Worm (Caenorhabditis elegans): ENCODE results near the gene mrck-1.

mrck-1 gene

DNA sequence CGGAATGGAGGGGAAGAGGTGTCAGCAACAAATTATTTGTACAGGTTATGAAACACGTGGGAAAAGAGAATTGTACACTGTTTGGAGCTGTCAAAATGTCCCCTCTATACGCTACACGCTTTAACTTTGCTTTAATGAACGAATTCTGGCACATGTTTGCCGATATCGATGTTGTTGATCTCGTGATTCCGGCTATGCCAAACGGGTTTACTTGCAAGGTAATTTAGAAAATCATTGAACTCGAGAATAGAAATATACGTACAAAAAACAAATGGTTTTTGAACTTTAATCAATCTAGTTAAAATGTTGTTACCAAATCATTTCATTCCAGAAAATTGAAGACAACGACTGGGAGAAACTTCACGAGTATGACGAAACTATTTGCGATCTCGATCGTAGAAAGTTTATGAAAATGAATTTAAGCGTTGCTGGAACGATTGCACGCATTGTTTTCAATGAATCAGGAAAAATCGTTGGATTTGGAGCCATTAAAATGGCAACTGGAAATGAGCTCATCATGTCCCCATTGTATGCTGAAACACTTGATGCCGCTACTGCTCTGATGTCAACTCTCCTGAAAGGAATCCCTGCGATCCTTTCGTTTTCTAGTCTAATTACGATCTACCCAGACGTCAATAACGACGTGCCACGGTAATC lies 10.2 kb upstream of the mrck-1 start:
- TF ChIP-seq flh-1 (GFP tag; optimal IDR thresholded peaks at IDR 0.05) (no peak), ceh-43 (GFP tag; optimal IDR thresholded peaks at IDR 0.05) (no peak), zip-8 (tag; optimal IDR thresholded peaks at IDR 0.05) (no peak), unc-120 (tag; optimal IDR thresholded peaks at IDR 0.05; ENCODE audit: poor library complexity, severe bottlenecking) (no peak), lin-32 (GFP tag; optimal IDR thresholded peaks at IDR 0.05) (no peak), mep-1 (tag; optimal IDR thresholded peaks at IDR 0.05) (no peak), nhr-237 (tag; optimal IDR thresholded peaks at IDR 0.05) (no peak), lin-13 (tag; optimal IDR thresholded peaks at IDR 0.05) (no peak), mls-2 (tag; optimal IDR thresholded peaks at IDR 0.05) (no peak), ztf-11 (tag; optimal IDR thresholded peaks at IDR 0.05) (no peak)

DNA sequence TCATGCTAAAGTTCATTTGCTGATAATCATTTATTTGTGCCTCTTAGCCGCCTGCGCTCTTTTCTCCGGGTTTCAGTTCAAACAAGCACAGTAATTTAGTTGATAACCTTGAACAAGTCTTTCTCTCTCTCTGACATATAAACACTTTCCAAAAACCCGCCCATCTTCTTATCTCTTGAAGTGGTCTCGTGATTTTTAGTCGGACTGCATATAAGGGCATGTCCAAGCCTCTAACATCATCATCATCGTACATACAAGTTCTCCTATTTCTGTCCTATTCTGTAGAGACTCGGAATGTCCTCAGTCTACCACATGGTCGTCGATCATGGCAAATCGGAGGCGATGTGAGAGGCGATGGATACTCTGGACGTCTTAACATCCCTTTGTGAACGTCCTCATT lies 9.1 kb upstream of the mrck-1 start, which contains the start of gene F31F7.1:
F31F7.1 (plus strand) TSS at position 235 of the 400 bp plus-strand sequence.
- no peak for TF ChIP-seq unc-39 (tag; optimal IDR thresholded peaks at IDR 0.05)
- TF ChIP-seq mep-1 (tag; optimal IDR thresholded peaks at IDR 0.05) = no peak
- no peak for TF ChIP-seq nhr-2 (tag; optimal IDR thresholded peaks at IDR 0.05)
- TF ChIP-seq M03D4.4 (tag; optimal IDR thresholded peaks at IDR 0.05) = no peak
- no peak for TF ChIP-seq nhr-28 (tag; optimal IDR thresholded peaks at IDR 0.05)
- no peak for TF ChIP-seq unc-62 (GFP tag; optimal IDR thresholded peaks at IDR 0.05)
- TF ChIP-seq elt-1 (tag; optimal IDR thresholded peaks at IDR 0.05; ENCODE audit: borderline replicate concordance, insufficient read depth) = no peak
- no peak for TF ChIP-seq sptf-1 (tag; optimal IDR thresholded peaks at IDR 0.05)
- no peak for TF ChIP-seq mab-5 (tag; optimal IDR thresholded peaks at IDR 0.05)
- TF ChIP-seq elt-3 (tag; optimal IDR thresholded peaks at IDR 0.05) = no peak

DNA sequence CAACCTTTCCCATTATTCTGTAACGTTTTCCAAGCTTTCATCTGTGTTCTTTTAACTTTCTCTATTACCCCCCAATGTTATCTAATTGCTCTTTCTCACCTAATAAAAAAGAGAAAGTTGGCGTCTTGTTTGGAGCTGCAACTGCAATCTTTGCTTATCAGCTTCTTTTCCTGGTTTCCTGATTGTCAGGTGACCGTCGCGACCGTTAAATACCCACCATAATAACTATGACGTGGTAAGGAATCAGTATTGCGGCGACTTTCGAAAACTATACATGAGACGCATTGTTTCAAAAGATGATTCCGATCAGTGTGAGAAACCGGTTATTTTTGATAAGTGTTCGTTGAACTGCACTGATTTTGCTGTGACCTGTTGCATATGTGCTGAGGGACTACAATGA lies 8.1 kb upstream of the mrck-1 start:
- TF ChIP-seq cnd-1 (tag; optimal IDR thresholded peaks at IDR 0.05) = no peak
- TF ChIP-seq zip-8 (tag; optimal IDR thresholded peaks at IDR 0.05) = no peak
- no peak for TF ChIP-seq ham-2 (GFP tag; optimal IDR thresholded peaks at IDR 0.05)
- no peak for TF ChIP-seq hlh-1 (tag; optimal IDR thresholded peaks at IDR 0.05)
- no peak for TF ChIP-seq unc-62 (GFP tag; optimal IDR thresholded peaks at IDR 0.05)
- no peak for TF ChIP-seq pha-4 (tag; optimal IDR thresholded peaks at IDR 0.05)
- TF ChIP-seq lin-13 (tag; optimal IDR thresholded peaks at IDR 0.05) = no peak
- no peak for TF ChIP-seq ceh-83 (GFP tag; optimal IDR thresholded peaks at IDR 0.05)
- no peak for TF ChIP-seq sptf-1 (tag; optimal IDR thresholded peaks at IDR 0.05)
- no peak for TF ChIP-seq sem-2 (GFP tag; optimal IDR thresholded peaks at IDR 0.05)
- no peak for TF ChIP-seq lsy-2 (tag; optimal IDR thresholded peaks at IDR 0.05)
- TF ChIP-seq elt-3 (tag; optimal IDR thresholded peaks at IDR 0.05) = no peak
- TF ChIP-seq nhr-76 (tag; optimal IDR thresholded peaks at IDR 0.05) = no peak

DNA sequence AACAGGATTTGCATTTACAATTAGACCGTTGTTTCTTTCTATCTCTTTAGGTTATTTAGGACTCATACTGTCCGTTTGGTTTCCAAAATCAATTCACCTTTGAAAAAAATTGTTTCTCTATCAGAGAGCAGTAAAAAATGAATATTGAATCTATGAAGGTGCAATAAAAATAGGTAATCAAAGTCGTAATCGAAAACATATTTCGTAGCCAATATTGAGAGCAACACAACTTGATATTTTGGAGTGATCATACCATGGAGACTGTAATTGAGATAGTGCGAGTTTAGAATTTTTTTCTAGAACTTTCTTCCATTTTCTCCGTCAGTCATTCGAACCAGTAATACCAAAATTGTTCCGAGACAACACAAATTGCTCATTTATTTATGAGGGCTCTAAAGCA lies 3.5 kb upstream of the mrck-1 start, which contains the start of gene F31F7.2:
F31F7.2 (plus strand) TSS at position 301 of the 400 bp plus-strand sequence.
- TF ChIP-seq lsy-2 (tag; optimal IDR thresholded peaks at IDR 0.05) (no peak), nhr-237 (tag; optimal IDR thresholded peaks at IDR 0.05) (no peak), nhr-28 (tag; optimal IDR thresholded peaks at IDR 0.05) (no peak), flh-1 (GFP tag; optimal IDR thresholded peaks at IDR 0.05) (no peak), mab-5 (tag; optimal IDR thresholded peaks at IDR 0.05) (no peak), hlh-1 (tag; optimal IDR thresholded peaks at IDR 0.05) (no peak), unc-120 (tag; optimal IDR thresholded peaks at IDR 0.05; ENCODE audit: poor library complexity, severe bottlenecking) (no peak), zip-8 (tag; optimal IDR thresholded peaks at IDR 0.05) (no peak), ztf-11 (tag; optimal IDR thresholded peaks at IDR 0.05) (no peak), lin-32 (GFP tag; optimal IDR thresholded peaks at IDR 0.05) (no peak), mep-1 (tag; optimal IDR thresholded peaks at IDR 0.05) (no peak), unc-62 (GFP tag; optimal IDR thresholded peaks at IDR 0.05) (no peak), ces-1 (GFP tag; optimal IDR thresholded peaks at IDR 0.05) (no peak), M03D4.4 (tag; optimal IDR thresholded peaks at IDR 0.05) (no peak), elt-3 (tag; optimal IDR thresholded peaks at IDR 0.05) (no peak), cnd-1 (tag; optimal IDR thresholded peaks at IDR 0.05) (no peak)

DNA sequence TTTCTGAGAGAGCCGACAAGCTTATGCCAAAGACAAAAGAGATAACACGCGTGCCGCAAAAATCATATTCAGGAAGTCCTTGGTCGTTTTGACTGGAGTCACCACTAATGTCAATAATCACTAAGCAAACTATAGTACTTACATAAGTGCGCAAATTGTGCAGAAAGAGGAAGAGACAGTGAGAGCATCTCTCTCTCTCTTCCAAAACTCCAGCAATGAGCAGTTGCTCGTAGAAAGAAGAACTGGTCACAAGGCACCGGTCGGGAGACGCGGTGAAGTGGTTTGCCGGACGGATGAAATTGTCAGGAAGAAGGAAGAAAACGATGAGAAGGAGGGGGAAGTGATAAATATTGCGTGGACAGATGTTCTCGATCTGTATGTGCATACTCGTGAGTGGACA lies 3.0 kb upstream of the mrck-1 start:
- TF ChIP-seq nhr-76 (tag; optimal IDR thresholded peaks at IDR 0.05) (no peak), drap-1 (GFP tag; optimal IDR thresholded peaks at IDR 0.05) (no peak), unc-120 (tag; optimal IDR thresholded peaks at IDR 0.05; ENCODE audit: poor library complexity, severe bottlenecking) (peak; percentile 46), nhr-237 (tag; optimal IDR thresholded peaks at IDR 0.05) (peak; percentile 51), ztf-11 (tag; optimal IDR thresholded peaks at IDR 0.05) (no peak), nhr-2 (tag; optimal IDR thresholded peaks at IDR 0.05) (no peak), pha-4 (tag; optimal IDR thresholded peaks at IDR 0.05) (peak; percentile 4), nhr-28 (tag; optimal IDR thresholded peaks at IDR 0.05) (no peak), hlh-1 (tag; optimal IDR thresholded peaks at IDR 0.05) (peak; percentile 81)
